Worm (Caenorhabditis elegans): ENCODE measurements around the gene lin-23.

DNA sequence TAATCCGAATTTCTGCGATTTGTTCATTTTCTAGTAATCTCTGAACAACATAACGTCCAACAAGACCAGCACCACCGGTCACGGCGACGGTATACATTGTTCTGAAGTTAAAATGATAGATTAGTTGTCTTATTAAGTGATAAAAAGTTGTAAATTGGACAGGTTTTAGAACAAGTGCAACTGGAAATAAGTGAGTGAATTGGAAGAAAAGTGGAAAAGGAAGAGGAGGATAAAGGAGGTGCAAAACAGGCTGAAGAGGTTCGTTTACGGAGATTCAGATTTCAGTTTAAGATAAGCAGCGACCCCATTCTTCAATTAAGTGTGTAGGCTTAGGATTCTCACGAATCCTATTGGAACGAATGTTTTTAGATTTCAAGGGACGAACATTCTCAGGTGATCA is 12.2 kb upstream of the lin-23 start, which contains the start of gene C32D5.12:
- TF ChIP-seq flt-1 (GFP tag; IDR thresholded peaks at IDR 0.05), result no peak
- no peak for TF ChIP-seq med-1 (GFP tag; optimal IDR thresholded peaks at IDR 0.05; ENCODE audit: insufficient read depth)

Measured in whole organism, midembryonic.